Worm (Caenorhabditis elegans): ENCODE measurements around the gene C30H6.5.

DNA sequence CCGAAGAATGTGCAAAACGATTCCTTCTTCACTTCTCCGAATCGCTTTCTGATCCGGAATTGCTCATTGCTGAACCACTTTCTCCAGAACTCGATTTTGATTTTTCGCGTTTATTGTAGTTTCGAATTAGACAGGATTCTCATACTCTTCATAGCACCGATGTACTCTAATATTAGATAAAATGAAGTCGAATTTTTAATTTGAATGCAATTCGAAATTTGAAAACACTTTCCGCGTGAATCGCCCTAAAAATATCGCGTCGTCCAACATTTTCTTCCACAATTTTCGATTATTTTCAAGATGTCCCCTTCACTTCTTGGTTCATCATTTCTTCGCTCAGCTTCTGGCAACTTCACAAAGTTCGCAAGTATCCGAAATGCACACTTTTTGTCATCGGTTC, 10.5 kb downstream of the C30H6.5 start, which contains the start of gene C30H6.8:
- TF ChIP-seq nhr-77 (tag; optimal IDR thresholded peaks at IDR 0.05), result no peak
- TF ChIP-seq F13H6.1 (tag; optimal IDR thresholded peaks at IDR 0.05), result no peak
- no peak for TF ChIP-seq nhr-12 (tag; optimal IDR thresholded peaks at IDR 0.05)
- no peak for TF ChIP-seq R02D3.7 (tag; optimal IDR thresholded peaks at IDR 0.05)
- TF ChIP-seq fos-1 (tag; optimal IDR thresholded peaks at IDR 0.05), result no peak
- no peak for TF ChIP-seq sem-4 (tag; optimal IDR thresholded peaks at IDR 0.05)
- no peak for TF ChIP-seq nhr-237 (tag; optimal IDR thresholded peaks at IDR 0.05)
- no peak for TF ChIP-seq elt-3 (tag; optimal IDR thresholded peaks at IDR 0.05)
- no peak for TF ChIP-seq egl-27 (tag; optimal IDR thresholded peaks at IDR 0.05)
- TF ChIP-seq nhr-11 (tag; optimal IDR thresholded peaks at IDR 0.05), result no peak
- no peak for TF ChIP-seq ztf-11 (tag; optimal IDR thresholded peaks at IDR 0.05)
- no peak for TF ChIP-seq elt-1 (tag; optimal IDR thresholded peaks at IDR 0.05)
- TF ChIP-seq ceh-82 (tag; optimal IDR thresholded peaks at IDR 0.05), result no peak
- no peak for TF ChIP-seq skn-1 (tag; optimal IDR thresholded peaks at IDR 0.05)

All from whole organism, L2 larva.